Worm (Caenorhabditis elegans) whole organism, young adult: ENCODE data around the gene K07C5.2.

Source experiments
- B0019.2 ChIP-seq: fragments of 200-800 bp; sonication (Bioruptor generic); conservative IDR thresholded peaks from 2 replicates; pipeline ENCODE4 v1.3.6; 2022; ENCODE audit warnings: missing genetic modification reagents, missing genetic modification characterization, missing compliant biosample characterization
- F33H1.4 ChIP-seq: fragments of 200-800 bp; sonication (Bioruptor generic); IDR thresholded peaks from 2 replicates; pipeline ENCODE4 v1.3.6; 2022; ENCODE audit warnings: missing genetic modification reagents, missing genetic modification characterization, missing compliant biosample characterization
- ama-1 ChIP-seq, 3 experiments: fragments of 150-350 bp in 1 of 3; sonication (generic microtip) in 2 of 3; optimal IDR thresholded peaks; 2 replicates each; lab custom pipeline; 2014 to 2018; ENCODE audit warnings: missing biosample characterization in 2 of 3, missing genetic modification characterization in 2 of 3, missing genetic modification reagents in 2 of 3
- dpl-1 ChIP-seq: fragments of 150-350 bp; optimal IDR thresholded peaks from 2 replicates; lab custom pipeline; 2014; ENCODE audit warnings: missing biosample characterization, missing genetic modification reagents, missing genetic modification characterization
- ets-4 ChIP-seq: fragments of 200-800 bp; sonication (Bioruptor generic); optimal IDR thresholded peaks from 2 replicates; lab custom pipeline; 2018; ENCODE audit warnings: mild to moderate bottlenecking, missing genetic modification characterization, missing compliant biosample characterization
- hmg-1.2 ChIP-seq: fragments of 200-800 bp; sonication (Bioruptor generic); IDR thresholded peaks from 2 replicates; pipeline ENCODE4 v1.3.6; 2022; ENCODE audit warnings: missing genetic modification reagents, missing genetic modification characterization, missing compliant biosample characterization
- madf-8 ChIP-seq: fragments of 200-800 bp; sonication (Bioruptor generic); conservative IDR thresholded peaks from 2 replicates; pipeline ENCODE4 v1.3.6; 2022; ENCODE audit warnings: missing genetic modification reagents, missing genetic modification characterization, missing compliant biosample characterization
- pha-4 ChIP-seq: fragments of 150-350 bp; sonication (generic microtip); optimal IDR thresholded peaks from 2 replicates; lab custom pipeline; 2014; ENCODE audit warnings: missing biosample characterization, missing genetic modification reagents, missing genetic modification characterization
- unc-62 ChIP-seq: fragments of 150-350 bp; optimal IDR thresholded peaks from 2 replicates; lab custom pipeline; 2014; ENCODE audit warnings: missing biosample characterization, missing genetic modification reagents, missing genetic modification characterization
- ztf-22 ChIP-seq: fragments of 200-800 bp; sonication (Bioruptor generic); optimal IDR thresholded peaks from 2 replicates; lab custom pipeline; 2018; ENCODE audit warnings: mild to moderate bottlenecking, missing genetic modification characterization, moderate library complexity, missing compliant biosample characterization

- TF ChIP-seq ama-1 (optimal IDR thresholded peaks at IDR 0.05; lab: Kevin White, UChicago) (no peak), ama-1 (GFP tag; optimal IDR thresholded peaks at IDR 0.05; lab: Kevin White, UChicago) (no peak), ets-4 (no peak), ztf-22 (GFP tag; lab: Kevin White, UChicago) (no peak), dpl-1 (GFP tag; lab: Kevin White, UChicago) (no peak), B0019.2 (no peak), F33H1.4 (GFP tag; lab: Robert Waterston, UW) (no peak), hmg-1.2 (GFP tag; lab: Robert Waterston, UW) (no peak), madf-8 (GFP tag; lab: Robert Waterston, UW) (no peak), pha-4 (no peak), unc-62 (no peak)
These were observed 24.5 kb downstream of the K07C5.2 start for ce11 chrV:10363834-10364233.
